Worm (Caenorhabditis elegans) whole organism, L4/young adult: Measurements from ENCODE around the gene cyp-37B1.

ENCODE experiments used
- W03F9.2 ChIP-seq: fragments of 150-350 bp; optimal IDR thresholded peaks from 2 replicates; lab custom pipeline; 2014; ENCODE audit warnings: missing biosample characterization, missing genetic modification characterization
- dao-5 ChIP-seq: sonication (generic microtip); optimal IDR thresholded peaks from 2 replicates; lab custom pipeline; 2016; ENCODE audit warnings: missing genotype, missing genetic modification characterization, moderate library complexity, missing compliant biosample characterization

DNA sequence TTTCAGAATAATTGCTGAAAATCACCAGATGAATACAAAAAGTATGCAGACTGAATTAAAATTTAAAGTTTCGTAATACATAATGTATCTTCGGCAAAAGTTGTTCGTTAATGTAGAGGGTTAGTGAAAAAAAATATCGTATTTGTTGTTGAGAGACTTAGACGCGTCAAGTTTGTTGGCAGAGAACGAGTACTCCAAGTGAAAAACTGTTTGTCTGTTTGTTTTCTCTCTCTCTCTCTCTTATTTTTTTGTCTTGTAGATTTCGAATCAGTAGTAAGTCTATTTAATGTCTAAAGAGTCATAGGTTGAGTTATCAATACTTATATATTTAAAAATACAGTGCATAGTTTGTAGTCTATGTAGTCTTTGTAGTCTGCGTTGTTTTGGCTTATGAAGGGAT, 8.4 kb upstream of the cyp-37B1 start, which contains the start of the genes fbxa-2 and T13F3.8:
- TF ChIP-seq W03F9.2 (no peak), dao-5 (tag; lab: Kevin White, UChicago) (no peak)
